Fruit fly (Drosophila melanogaster): ENCODE data around the gene Osi11.

dm6 chr3R:6311641-6312259 lies 43.2 kb upstream of the Osi11 start, which contains the start of gene Osi17:
- TF ChIP-seq slp2 (GFP tag; optimal IDR thresholded peaks at IDR 0.05): no peak
- TF ChIP-seq lola (GFP tag; optimal IDR thresholded peaks at IDR 0.05): no peak
- TF ChIP-seq CG8924 (tag; optimal IDR thresholded peaks at IDR 0.05): no peak
- TF ChIP-seq en (GFP tag; optimal IDR thresholded peaks at IDR 0.05): no peak
- TF ChIP-seq CG17912 (GFP tag; optimal IDR thresholded peaks at IDR 0.05): no peak
- TF ChIP-seq NK7.1 (GFP tag; optimal IDR thresholded peaks at IDR 0.05): no peak
- TF ChIP-seq trem (tag; optimal IDR thresholded peaks at IDR 0.05): no peak
- no peak for TF ChIP-seq Six4 (GFP tag; optimal IDR thresholded peaks at IDR 0.05)
- no peak for TF ChIP-seq CG7963 (GFP tag; IDR thresholded peaks at IDR 0.05; ENCODE audit: partially characterized antibody)
- TF ChIP-seq Dip3 (GFP tag; optimal IDR thresholded peaks at IDR 0.05): no peak
- TF ChIP-seq Ssrp (tag; optimal IDR thresholded peaks at IDR 0.05): no peak
- TF ChIP-seq CG11560 (tag; IDR thresholded peaks at IDR 0.05): no peak
- no peak for TF ChIP-seq BEAF-32 (GFP tag; optimal IDR thresholded peaks at IDR 0.05)
